Worm (Caenorhabditis elegans): ENCODE data around the gene clec-167.

DNA sequence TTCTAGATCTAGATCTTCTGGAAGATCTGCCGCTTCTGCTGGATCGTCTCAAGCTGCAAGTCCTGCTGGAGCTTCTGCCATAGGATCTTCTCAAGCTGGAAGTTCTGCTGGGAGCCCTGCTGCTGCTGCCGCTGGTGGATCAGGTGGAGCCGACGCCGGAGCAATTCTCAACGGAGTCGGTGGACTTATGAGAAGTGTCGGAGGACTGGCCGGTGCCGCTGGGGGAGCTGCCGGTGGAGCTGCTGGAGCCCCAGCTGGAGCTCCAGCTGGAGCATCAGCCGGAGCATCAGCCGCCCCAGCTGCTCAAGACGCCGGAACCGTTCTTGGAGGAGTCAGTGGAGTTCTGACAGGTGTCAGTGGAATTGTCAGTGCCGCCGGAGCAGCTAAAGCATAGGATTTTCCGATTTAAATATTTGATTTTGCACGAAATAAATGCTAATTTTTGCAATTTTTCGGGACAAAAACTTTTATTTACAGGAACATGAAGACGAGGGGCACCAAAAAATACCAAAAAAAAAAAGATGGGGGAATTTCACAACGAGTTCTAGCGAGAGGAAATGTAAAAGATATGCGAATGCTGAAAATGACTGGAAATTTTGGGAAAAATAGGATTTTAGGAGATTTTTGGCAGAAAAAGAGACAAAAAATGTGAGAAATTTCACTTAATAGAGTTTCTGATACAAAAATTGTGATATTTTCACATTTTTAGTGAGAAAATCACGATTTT lies 22.9 kb downstream of the clec-167 start:
- TF ChIP-seq W03F9.2 (tag; optimal IDR thresholded peaks at IDR 0.05) (no peak), him-1 (tag; optimal IDR thresholded peaks at IDR 0.05) (no peak)
